Fruit fly (Drosophila melanogaster) whole organism, pupa: ENCODE data around the gene kin17.

ENCODE experiments used
- CG10348 ChIP-seq: fragments of 200-800 bp; sonication (Bioruptor generic); IDR thresholded peaks from 2 replicates; pipeline ENCODE4 v1.3.6; 2022; ENCODE audit warnings: missing biosample characterization, missing genetic modification characterization
- CG13204 ChIP-seq: fragments of 200-800 bp; sonication (Bioruptor generic); optimal IDR thresholded peaks from 2 replicates; lab custom pipeline; 2018; ENCODE audit warnings: missing biosample characterization, mild to moderate bottlenecking, missing genetic modification characterization, moderate library complexity
- CG14655 ChIP-seq: fragments of 200-800 bp; sonication (Bioruptor generic); optimal IDR thresholded peaks from 3 replicates; lab custom pipeline; 2017; ENCODE audit warnings: mild to moderate bottlenecking, missing biosample characterization, missing genetic modification reagents, missing genetic modification characterization
- CG15710 ChIP-seq: fragments of 200-800 bp; sonication (Bioruptor generic); optimal IDR thresholded peaks from 2 replicates; lab custom pipeline; 2018; ENCODE audit warnings: missing biosample characterization, mild to moderate bottlenecking, missing genetic modification characterization, moderate library complexity
- CG17806 ChIP-seq: fragments of 200-800 bp; sonication (Bioruptor generic); optimal IDR thresholded peaks from 2 replicates; lab custom pipeline; 2018; ENCODE audit warnings: missing biosample characterization, mild to moderate bottlenecking, missing genetic modification characterization, moderate library complexity
- CG32121 ChIP-seq: fragments of 200-800 bp; sonication (Bioruptor generic); IDR thresholded peaks from 2 replicates; pipeline ENCODE4 v1.3.6; 2022; ENCODE audit warnings: missing biosample characterization, missing genetic modification characterization
- CG34367 ChIP-seq: fragments of 200-800 bp; sonication (Bioruptor generic); optimal IDR thresholded peaks from 2 replicates; lab custom pipeline; 2018; ENCODE audit warnings: missing biosample characterization, mild to moderate bottlenecking, missing genetic modification characterization
- CG8159 ChIP-seq: fragments of 200-800 bp; sonication (Bioruptor generic); optimal IDR thresholded peaks from 3 replicates; lab custom pipeline; 2018; ENCODE audit warnings: missing biosample characterization, mild to moderate bottlenecking, missing genetic modification characterization, moderate library complexity
- CG9948 ChIP-seq: fragments of 200-800 bp; sonication (Bioruptor generic); optimal IDR thresholded peaks from 2 replicates; lab custom pipeline; 2018; ENCODE audit warnings: missing biosample characterization, mild to moderate bottlenecking, missing genetic modification characterization, moderate library complexity
- D1 ChIP-seq: fragments of 200-800 bp; sonication (Bioruptor generic); optimal IDR thresholded peaks from 2 replicates; lab custom pipeline; 2018; ENCODE audit warnings: missing biosample characterization, mild to moderate bottlenecking, missing genetic modification characterization, moderate library complexity
- EcR ChIP-seq: fragments of 200-800 bp; sonication (Bioruptor generic); optimal IDR thresholded peaks from 3 replicates; lab custom pipeline; 2019; ENCODE audit warnings: missing biosample characterization, missing genetic modification characterization, mild to moderate bottlenecking, moderate library complexity, missing genetic modification reagents
- Ets98B ChIP-seq: fragments of 200-800 bp; sonication (Bioruptor generic); IDR thresholded peaks from 2 replicates; pipeline ENCODE4 v1.3.6; 2022; ENCODE audit warnings: missing biosample characterization, missing genetic modification characterization
- rn ChIP-seq: fragments of 200-800 bp; sonication (Bioruptor generic); IDR thresholded peaks from 2 replicates; pipeline ENCODE4 v1.3.6; 2022; ENCODE audit warnings: missing biosample characterization, missing genetic modification characterization

- TF ChIP-seq EcR (no peak), CG9948 (no peak), Ets98B (GFP tag; lab: Robert Waterston, UW) (no peak), CG8159 (tag; lab: Kevin White, UChicago) (no peak), CG14655 (no peak), rn (GFP tag; lab: Robert Waterston, UW) (no peak), CG34367 (tag; lab: Kevin White, UChicago) (no peak), CG15710 (tag; lab: Kevin White, UChicago) (no peak), D1 (tag; lab: Kevin White, UChicago) (no peak), CG13204 (GFP tag; lab: Kevin White, UChicago) (no peak), CG17806 (tag; lab: Kevin White, UChicago) (no peak), CG10348 (GFP tag; lab: Robert Waterston, UW) (no peak), CG32121 (no peak)
Observed at dm6 chr3L:20353149-20353548, 3.5 kb upstream of the kin17 start, which contains the start of gene CG5618.
